Worm (Caenorhabditis elegans) whole organism, L4 larva: Measurements from ENCODE around the gene rme-4.

Experiments used
- F10B5.3 ChIP-seq: sonication (generic microtip); optimal IDR thresholded peaks from 2 replicates; lab custom pipeline; 2016; ENCODE audit warnings: mild to moderate bottlenecking, missing genetic modification characterization, missing compliant biosample characterization
- F37D6.2 ChIP-seq: sonication (generic microtip); optimal IDR thresholded peaks from 2 replicates; lab custom pipeline; 2016; ENCODE audit warnings: mild to moderate bottlenecking, missing genetic modification characterization, missing compliant biosample characterization
- F44E2.7 ChIP-seq: fragments of 200-800 bp; sonication (Bioruptor generic); IDR thresholded peaks from 2 replicates; pipeline ENCODE4 v2.1.2; 2022; ENCODE audit warnings: missing genetic modification characterization, missing compliant biosample characterization
- R02D3.7 ChIP-seq: fragments of 150-350 bp; sonication (generic microtip); optimal IDR thresholded peaks from 3 replicates; lab custom pipeline; 2014; ENCODE audit warnings: missing biosample characterization, missing genetic modification characterization
- T26A8.4 ChIP-seq: fragments of 200-800 bp; sonication (Bioruptor generic); IDR thresholded peaks from 2 replicates; pipeline ENCODE4 v1.3.6; 2022; ENCODE audit warnings: missing genetic modification characterization, missing compliant biosample characterization
- Y5F2A.4 ChIP-seq: fragments of 200-800 bp; sonication (Bioruptor generic); optimal IDR thresholded peaks from 2 replicates; lab custom pipeline; 2018; ENCODE audit warnings: mild to moderate bottlenecking, missing genetic modification characterization, missing compliant biosample characterization
- Y75B8A.6 ChIP-seq: fragments of 200-800 bp; sonication (Bioruptor generic); IDR thresholded peaks from 2 replicates; pipeline ENCODE4 v1.3.6; 2022; ENCODE audit warnings: missing genetic modification reagents, missing genetic modification characterization, missing compliant biosample characterization
- ZK337.2 ChIP-seq: fragments of 200-800 bp; sonication (Bioruptor generic); IDR thresholded peaks from 2 replicates; pipeline ENCODE4 v1.3.6; 2022; ENCODE audit warnings: missing genetic modification reagents, missing genetic modification characterization, missing compliant biosample characterization
- ZK546.5 ChIP-seq, 2 experiments: sonication (generic microtip); optimal IDR thresholded peaks; 2 replicates each; lab custom pipeline; 2017; ENCODE audit warnings: missing biosample characterization in 2 of 2, missing genetic modification characterization in 2 of 2
- aha-1 ChIP-seq: fragments of 150-350 bp; peaks from one replicate; lab custom pipeline; 2014; ENCODE audit warnings: missing biosample characterization, missing genetic modification characterization
- aly-2 ChIP-seq: sonication (generic microtip); optimal IDR thresholded peaks from 2 replicates; lab custom pipeline; 2018; ENCODE audit warnings: missing biosample characterization, missing genetic modification characterization
- ama-1 ChIP-seq: fragments of 150-350 bp; optimal IDR thresholded peaks from 2 replicates; lab custom pipeline; 2014; ENCODE audit warnings: inconsistent platforms, mixed read lengths
- ceh-28 ChIP-seq: fragments of 150-350 bp; optimal IDR thresholded peaks from 2 replicates; lab custom pipeline; 2014; ENCODE audit warnings: missing biosample characterization, missing genetic modification reagents, missing genetic modification characterization
- ceh-32 ChIP-seq: sonication (generic microtip); optimal IDR thresholded peaks from 2 replicates; lab custom pipeline; 2016; ENCODE audit warnings: mild to moderate bottlenecking, missing genetic modification characterization, missing compliant biosample characterization; ENCODE audit not compliant: poor library complexity
- ceh-62 ChIP-seq: sonication (generic microtip); optimal IDR thresholded peaks from 2 replicates; lab custom pipeline; 2017; ENCODE audit warnings: missing biosample characterization, missing genetic modification characterization
- ctbp-1 ChIP-seq: fragments of 200-800 bp; sonication (Bioruptor generic); IDR thresholded peaks from 2 replicates; pipeline ENCODE4 v1.3.6; 2022; ENCODE audit warnings: missing genetic modification reagents, missing genetic modification characterization, missing compliant biosample characterization
- daf-16 ChIP-seq, 3 experiments: sonication (generic microtip); optimal IDR thresholded peaks; 2 replicates each; lab custom pipeline; 2016 to 2017; ENCODE audit warnings: missing genetic modification characterization in 3 of 3, missing genetic modification reagents in 3 of 3, mild to moderate bottlenecking in 2 of 3, missing compliant biosample characterization in 2 of 3, missing biosample characterization in 1 of 3, moderate library complexity in 1 of 3
- dmd-6 ChIP-seq: fragments of 200-800 bp; sonication (Bioruptor generic); IDR thresholded peaks from 2 replicates; pipeline ENCODE4 v1.3.6; 2022; ENCODE audit warnings: missing genetic modification reagents, missing genetic modification characterization, missing compliant biosample characterization
- dmd-8 ChIP-seq: fragments of 200-800 bp; sonication (Bioruptor generic); IDR thresholded peaks from 2 replicates; pipeline ENCODE4 v1.3.6; 2022; ENCODE audit warnings: missing genetic modification characterization, missing compliant biosample characterization
- dpl-1 ChIP-seq: fragments of 150-350 bp; optimal IDR thresholded peaks from 2 replicates; lab custom pipeline; 2014; ENCODE audit warnings: missing biosample characterization, missing genetic modification reagents, missing genetic modification characterization
- duxl-1 ChIP-seq: sonication (generic microtip); optimal IDR thresholded peaks from 2 replicates; lab custom pipeline; 2016; ENCODE audit warnings: mild to moderate bottlenecking, missing genetic modification characterization, moderate library complexity, missing compliant biosample characterization; ENCODE audit not compliant: poor library complexity
- egl-27 ChIP-seq: sonication (generic microtip); optimal IDR thresholded peaks from 3 replicates; lab custom pipeline; 2017; ENCODE audit warnings: missing biosample characterization, missing genetic modification reagents, missing genetic modification characterization
- egl-43 ChIP-seq: fragments of 200-800 bp; sonication (Bioruptor generic); IDR thresholded peaks from 2 replicates; pipeline ENCODE4 v1.3.6; 2022; ENCODE audit warnings: missing genetic modification reagents, missing genetic modification characterization, missing compliant biosample characterization
- gei-8 ChIP-seq: fragments of 200-800 bp; sonication (Bioruptor generic); optimal IDR thresholded peaks from 2 replicates; lab custom pipeline; 2018; ENCODE audit warnings: mild to moderate bottlenecking, missing genetic modification characterization, missing compliant biosample characterization
- hlh-11 ChIP-seq: fragments of 200-800 bp; sonication (Bioruptor generic); optimal IDR thresholded peaks from 2 replicates; lab custom pipeline; 2018; ENCODE audit warnings: mild to moderate bottlenecking, missing genetic modification characterization, missing compliant biosample characterization
- hlh-30 ChIP-seq: sonication (generic microtip); optimal IDR thresholded peaks from 2 replicates; lab custom pipeline; 2017; ENCODE audit warnings: antibody characterized with exemption, mild to moderate bottlenecking, missing genetic modification characterization, missing compliant biosample characterization; ENCODE audit not compliant: insufficient read depth
- hmg-1.1 ChIP-seq: fragments of 200-800 bp; sonication (Bioruptor generic); IDR thresholded peaks from 2 replicates; pipeline ENCODE4 v1.3.6; 2022; ENCODE audit warnings: missing genetic modification reagents, missing genetic modification characterization, missing compliant biosample characterization
- lin-29 ChIP-seq: fragments of 200-800 bp; sonication (Bioruptor generic); IDR thresholded peaks from 2 replicates; pipeline ENCODE4 v1.3.6; 2022; ENCODE audit warnings: missing genetic modification reagents, missing genetic modification characterization, missing compliant biosample characterization
- lsy-2 ChIP-seq, 2 experiments: fragments of 150-350 bp in 1 of 2; sonication (generic microtip) in 1 of 2; optimal IDR thresholded peaks; 2 replicates each; lab custom pipeline; 2014 to 2017; ENCODE audit warnings: missing biosample characterization in 2 of 2, missing genetic modification characterization in 2 of 2
- mes-2 ChIP-seq: sonication (generic microtip); optimal IDR thresholded peaks from 2 replicates; lab custom pipeline; 2016; ENCODE audit warnings: missing genotype, mild to moderate bottlenecking, missing genetic modification characterization, missing compliant biosample characterization; ENCODE audit not compliant: poor library complexity, severe bottlenecking
- nhr-10 ChIP-seq: fragments of 150-350 bp; optimal IDR thresholded peaks from 2 replicates; lab custom pipeline; 2014; ENCODE audit warnings: missing biosample characterization, missing genetic modification characterization
- nhr-11 ChIP-seq: fragments of 150-350 bp; optimal IDR thresholded peaks from 2 replicates; lab custom pipeline; 2014; ENCODE audit warnings: missing biosample characterization, missing genetic modification characterization
- nhr-25 ChIP-seq: sonication (generic microtip); optimal IDR thresholded peaks from 2 replicates; lab custom pipeline; 2017; ENCODE audit warnings: missing genetic modification characterization, mild to moderate bottlenecking, missing compliant biosample characterization, antibody characterized with exemption, moderate library complexity, borderline replicate concordance; ENCODE audit not compliant: insufficient read depth
- nhr-28 ChIP-seq: fragments of 150-350 bp; optimal IDR thresholded peaks from 2 replicates; lab custom pipeline; 2014; ENCODE audit warnings: missing biosample characterization, missing genetic modification characterization
- nhr-41 ChIP-seq: fragments of 200-800 bp; sonication (Bioruptor generic); IDR thresholded peaks from 2 replicates; pipeline ENCODE4 v1.3.6; 2022; ENCODE audit warnings: missing genetic modification reagents, missing genetic modification characterization, missing compliant biosample characterization
- nhr-48 ChIP-seq: sonication (generic microtip); optimal IDR thresholded peaks from 2 replicates; lab custom pipeline; 2016; ENCODE audit warnings: mild to moderate bottlenecking, missing genetic modification characterization, missing compliant biosample characterization
- nhr-76 ChIP-seq: fragments of 150-350 bp; optimal IDR thresholded peaks from 2 replicates; lab custom pipeline; 2014; ENCODE audit warnings: missing biosample characterization, missing genetic modification characterization
- nhr-77 ChIP-seq: fragments of 150-350 bp; optimal IDR thresholded peaks from 2 replicates; lab custom pipeline; 2014; ENCODE audit warnings: missing biosample characterization, missing genetic modification characterization
- pha-4 ChIP-seq, 2 experiments: fragments of 150-350 bp in 1 of 2; fragments of 200-800 bp in 1 of 2; sonication (Bioruptor generic) in 1 of 2; IDR thresholded peaks in 1 of 2; optimal IDR thresholded peaks in 1 of 2; 2 replicates each; pipeline versions ENCODE4 v1.3.6 to Lab custom; 2014 to 2022; ENCODE audit warnings: missing genetic modification characterization in 2 of 2, missing genetic modification reagents in 2 of 2, missing biosample characterization in 1 of 2, missing compliant biosample characterization in 1 of 2
- pqm-1 ChIP-seq: sonication (generic microtip); optimal IDR thresholded peaks from 2 replicates; lab custom pipeline; 2017; ENCODE audit warnings: missing biosample characterization, missing genetic modification characterization
- rbr-2 ChIP-seq: sonication (generic microtip); optimal IDR thresholded peaks from 2 replicates; lab custom pipeline; 2016; ENCODE audit warnings: missing genotype, missing genetic modification characterization, missing compliant biosample characterization
- sdz-12 ChIP-seq: fragments of 200-800 bp; sonication (Bioruptor generic); optimal IDR thresholded peaks from 2 replicates; lab custom pipeline; 2018; ENCODE audit warnings: mild to moderate bottlenecking, missing genetic modification characterization, missing compliant biosample characterization
- set-16 ChIP-seq: fragments of 200-800 bp; sonication (Bioruptor generic); IDR thresholded peaks from 2 replicates; pipeline ENCODE4 v1.3.6; 2022; ENCODE audit warnings: missing genetic modification reagents, missing genetic modification characterization, missing compliant biosample characterization
- snpc-1.2 ChIP-seq: fragments of 200-800 bp; sonication (Bioruptor generic); IDR thresholded peaks from 2 replicates; pipeline ENCODE4 v1.3.6; 2022; ENCODE audit warnings: missing genetic modification reagents, missing genetic modification characterization, missing compliant biosample characterization
- spr-1 ChIP-seq: sonication (generic microtip); optimal IDR thresholded peaks from 2 replicates; lab custom pipeline; 2016; ENCODE audit warnings: mild to moderate bottlenecking, missing genetic modification characterization, missing compliant biosample characterization
- unc-130 ChIP-seq: sonication (generic microtip); optimal IDR thresholded peaks from 2 replicates; lab custom pipeline; 2016; ENCODE audit warnings: missing genetic modification reagents, missing genetic modification characterization, missing compliant biosample characterization
- unc-39 ChIP-seq: sonication (generic microtip); optimal IDR thresholded peaks from 2 replicates; lab custom pipeline; 2017; ENCODE audit warnings: missing biosample characterization, missing genetic modification characterization
- unc-62 ChIP-seq, 3 experiments: fragments of 150-350 bp in 1 of 3; sonication (generic microtip); optimal IDR thresholded peaks in 2 of 3; peaks in 1 of 3; 1 replicate in 1 of 3; 2 replicates in 2 of 3; lab custom pipeline; 2014 to 2017; ENCODE audit warnings: missing biosample characterization in 3 of 3, missing genetic modification characterization in 3 of 3, missing genetic modification reagents in 3 of 3, missing genotype in 1 of 3
- vab-7 ChIP-seq: fragments of 200-800 bp; sonication (Bioruptor generic); IDR thresholded peaks from 2 replicates; pipeline ENCODE4 v1.3.6; 2022; ENCODE audit warnings: missing genetic modification reagents, missing genetic modification characterization, missing compliant biosample characterization
- zip-2 ChIP-seq: fragments of 150-350 bp; optimal IDR thresholded peaks from 2 replicates; lab custom pipeline; 2014; ENCODE audit warnings: missing biosample characterization, missing genetic modification characterization

rme-4 gene

DNA sequence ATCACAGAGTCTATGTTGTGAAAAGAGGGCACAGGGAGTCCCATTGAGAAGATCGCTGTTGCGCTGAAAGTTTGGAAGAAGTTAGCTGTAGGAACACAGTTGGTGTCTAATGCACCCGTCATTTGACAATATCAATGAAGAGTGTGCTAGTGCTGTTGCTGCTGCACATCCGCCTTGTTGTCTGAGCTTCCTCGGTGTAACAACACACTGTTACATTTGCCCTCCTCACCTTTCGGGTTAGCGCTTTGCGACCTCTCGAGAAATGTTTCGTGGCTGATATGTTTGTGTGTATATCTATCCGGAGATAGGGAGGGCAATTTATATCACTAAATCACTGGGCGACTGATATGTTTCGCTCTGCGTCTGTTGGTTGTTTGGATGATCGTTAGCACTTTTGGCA lies 14.6 kb upstream of the rme-4 start:
- TF ChIP-seq nhr-76 (tag; lab: Kevin White, UChicago) (no peak), nhr-10 (tag; lab: Kevin White, UChicago) (no peak), nhr-11 (tag; lab: Kevin White, UChicago) (peak; percentile 65), sdz-12 (GFP tag; lab: Kevin White, UChicago) (no peak), F37D6.2 (tag; lab: Kevin White, UChicago) (no peak), ctbp-1 (GFP tag; lab: Robert Waterston, UW) (no peak), hmg-1.1 (GFP tag; lab: Robert Waterston, UW) (0 out of 2 replicates have a peak, but pooled peaks have one; percentile 40), aha-1 (tag; lab: Kevin White, UChicago) (no peak), nhr-48 (tag; lab: Kevin White, UChicago) (peak; percentile 20), R02D3.7 (tag; lab: Kevin White, UChicago) (no peak), unc-62 (GFP tag; optimal IDR thresholded peaks at IDR 0.05 in 1 of 2; lab: Kevin White, UChicago) (no peak), unc-62 (tag; optimal IDR thresholded peaks at IDR 0.05; lab: Kevin White, UChicago) (no peak), mes-2 (tag; lab: Kevin White, UChicago) (no peak), ceh-62 (tag; lab: Kevin White, UChicago) (no peak), ceh-32 (tag; lab: Kevin White, UChicago) (no peak), F44E2.7 (GFP tag; lab: Robert Waterston, UW) (no peak), snpc-1.2 (no peak), lin-29 (no peak), ZK546.5 (tag; optimal IDR thresholded peaks at IDR 0.05; lab: Kevin White, UChicago) (no peak), F10B5.3 (tag; lab: Kevin White, UChicago) (no peak), zip-2 (no peak), dmd-6 (peak; percentile 48), rbr-2 (no peak), vab-7 (GFP tag; lab: Robert Waterston, UW) (no peak), Y75B8A.6 (GFP tag; lab: Robert Waterston, UW) (no peak), egl-43 (GFP tag; lab: Robert Waterston, UW) (no peak), hlh-11 (tag; lab: Kevin White, UChicago) (peak; percentile 72), dpl-1 (GFP tag; lab: Kevin White, UChicago) (no peak), ama-1 (lab: Kevin White, UChicago) (no peak), aly-2 (tag; lab: Kevin White, UChicago) (no peak), dmd-8 (GFP tag; lab: Robert Waterston, UW) (no peak), set-16 (no peak), spr-1 (tag; lab: Kevin White, UChicago) (no peak), hlh-30 (tag; lab: Kevin White, UChicago) (peak; percentile 12), egl-27 (tag; lab: Kevin White, UChicago) (no peak), nhr-77 (tag; lab: Kevin White, UChicago) (no peak), nhr-25 (no peak), lsy-2 (tag; optimal IDR thresholded peaks at IDR 0.05; lab: Kevin White, UChicago) (peak in 1 of 2 experiments; percentile 3), nhr-28 (tag; lab: Kevin White, UChicago) (peak; percentile 41), duxl-1 (tag; lab: Kevin White, UChicago) (no peak), nhr-41 (GFP tag; lab: Robert Waterston, UW) (peak; percentile 12; the same call in 1 of the 2 replicates), ceh-28 (no peak), ZK337.2 (GFP tag; lab: Robert Waterston, UW) (no peak), T26A8.4 (GFP tag; lab: Robert Waterston, UW) (no peak), daf-16 (GFP tag; optimal IDR thresholded peaks at IDR 0.05; lab: Kevin White, UChicago) (peak in 1 of 2 experiments; percentile 93), daf-16 (tag; optimal IDR thresholded peaks at IDR 0.05; lab: Kevin White, UChicago) (peak; percentile 4), Y5F2A.4 (GFP tag; lab: Kevin White, UChicago) (no peak), gei-8 (no peak), unc-130 (GFP tag; lab: Kevin White, UChicago) (no peak), pqm-1 (no peak), unc-39 (tag; lab: Kevin White, UChicago) (no peak), pha-4 (GFP tag; IDR thresholded peaks at IDR 0.05; lab: Robert Waterston, UW) (no peak), pha-4 (tag; optimal IDR thresholded peaks at IDR 0.05; lab: Kevin White, UChicago) (no peak)
